Fruit fly (Drosophila melanogaster) whole organism, embryonic: ENCODE results near the gene CG1494.

Source experiments
- Atf3 ChIP-seq: fragments of 200-800 bp; sonication (Bioruptor generic); optimal IDR thresholded peaks from 3 replicates; lab custom pipeline; 2016; ENCODE audit warnings: missing biosample characterization, missing genetic modification characterization
- B-H2 ChIP-seq: fragments of 200-800 bp; sonication (Bioruptor generic); optimal IDR thresholded peaks from 2 replicates; lab custom pipeline; 2018; ENCODE audit warnings: missing biosample characterization, mild to moderate bottlenecking, missing genetic modification characterization
- Blimp-1 ChIP-seq: fragments of 200-800 bp; sonication (Bioruptor generic); optimal IDR thresholded peaks from 3 replicates; lab custom pipeline; 2018; ENCODE audit warnings: missing biosample characterization, missing genetic modification characterization, mild to moderate bottlenecking, moderate library complexity, missing genetic modification reagents
- CG10267 ChIP-seq: fragments of 200-800 bp; sonication (Bioruptor generic); optimal IDR thresholded peaks from 2 replicates; lab custom pipeline; 2018; ENCODE audit warnings: missing biosample characterization, mild to moderate bottlenecking, missing genetic modification characterization, moderate library complexity
- CG11093 ChIP-seq: fragments of 200-800 bp; sonication (Bioruptor generic); IDR thresholded peaks from 3 replicates; pipeline ENCODE4 v1.3.6; 2022; ENCODE audit warnings: missing biosample characterization, missing genetic modification characterization
- CG11456 ChIP-seq: fragments of 200-800 bp; sonication (Bioruptor generic); IDR thresholded peaks from 3 replicates; pipeline ENCODE4 v1.3.6; 2022; ENCODE audit warnings: missing biosample characterization, missing genetic modification characterization
- CG11723 ChIP-seq: fragments of 200-800 bp; sonication (Bioruptor generic); optimal IDR thresholded peaks from 2 replicates; lab custom pipeline; 2017; ENCODE audit warnings: missing biosample characterization, mild to moderate bottlenecking, missing genetic modification characterization
- CG14965 ChIP-seq: fragments of 200-800 bp; sonication (Bioruptor generic); optimal IDR thresholded peaks from 2 replicates; lab custom pipeline; 2016; ENCODE audit warnings: missing biosample characterization, missing genetic modification characterization, borderline replicate concordance
- CG16863 ChIP-seq: fragments of 200-800 bp; sonication (Bioruptor generic); optimal IDR thresholded peaks from 3 replicates; lab custom pipeline; 2016; ENCODE audit warnings: missing biosample characterization, missing genetic modification characterization
- CG17829 ChIP-seq: fragments of 200-800 bp; optimal IDR thresholded peaks from 2 replicates; lab custom pipeline; 2019; ENCODE audit warnings: missing biosample characterization, mild to moderate bottlenecking, missing genetic modification characterization, moderate library complexity
- CG18011 ChIP-seq: fragments of 200-800 bp; sonication (Bioruptor generic); optimal IDR thresholded peaks from 2 replicates; lab custom pipeline; 2017; ENCODE audit warnings: missing biosample characterization, missing genetic modification characterization, mild to moderate bottlenecking, moderate library complexity, missing genotype
- CG18599 ChIP-seq: fragments of 200-800 bp; sonication (Bioruptor generic); optimal IDR thresholded peaks from 3 replicates; lab custom pipeline; 2017; ENCODE audit warnings: missing biosample characterization, missing genetic modification characterization, mild to moderate bottlenecking, moderate library complexity, missing genetic modification reagents
- CG2120 ChIP-seq: fragments of 200-800 bp; sonication (Bioruptor generic); optimal IDR thresholded peaks from 3 replicates; lab custom pipeline; 2016; ENCODE audit warnings: missing biosample characterization, missing genetic modification characterization
- CG2889 ChIP-seq: fragments of 200-800 bp; sonication (Bioruptor generic); IDR thresholded peaks from 3 replicates; pipeline ENCODE4 v1.3.6; 2022; ENCODE audit warnings: missing biosample characterization, missing genetic modification characterization
- CG3065 ChIP-seq: fragments of 200-800 bp; sonication (Bioruptor generic); optimal IDR thresholded peaks from 2 replicates; lab custom pipeline; 2016; ENCODE audit warnings: missing biosample characterization, missing genetic modification characterization
- CG4282 ChIP-seq: fragments of 200-800 bp; sonication (Bioruptor generic); optimal IDR thresholded peaks from 2 replicates; lab custom pipeline; 2016; ENCODE audit warnings: missing biosample characterization, missing genetic modification characterization
- CG4617 ChIP-seq: fragments of 200-800 bp; sonication (Bioruptor generic); optimal IDR thresholded peaks from 3 replicates; lab custom pipeline; 2016; ENCODE audit warnings: missing biosample characterization, missing genetic modification characterization, borderline replicate concordance
- CG4820 ChIP-seq: fragments of 200-800 bp; sonication (Bioruptor generic); optimal IDR thresholded peaks from 3 replicates; lab custom pipeline; 2016; ENCODE audit warnings: missing biosample characterization, missing genetic modification characterization
- CG7987 ChIP-seq: fragments of 200-800 bp; sonication (Bioruptor generic); optimal IDR thresholded peaks from 2 replicates; lab custom pipeline; 2018; ENCODE audit warnings: missing biosample characterization, mild to moderate bottlenecking, missing genetic modification characterization, moderate library complexity
- CG8478 ChIP-seq: fragments of >200 bp; optimal IDR thresholded peaks from 2 replicates; lab custom pipeline; 2018
- CrebB ChIP-seq: fragments of 200-800 bp; sonication (Bioruptor generic); optimal IDR thresholded peaks from 3 replicates; lab custom pipeline; 2018; ENCODE audit warnings: missing biosample characterization, mild to moderate bottlenecking, missing genetic modification characterization
- Dek ChIP-seq: fragments of 200-800 bp; sonication (Bioruptor generic); optimal IDR thresholded peaks from 3 replicates; lab custom pipeline; 2019; ENCODE audit warnings: missing biosample characterization, mild to moderate bottlenecking, missing genetic modification characterization, moderate library complexity
- Dll ChIP-seq: fragments of 200-800 bp; sonication (Bioruptor generic); IDR thresholded peaks from 4 replicates; pipeline ENCODE4 v1.3.6; 2022; ENCODE audit warnings: missing biosample characterization, missing genetic modification characterization; ENCODE audit not compliant: partially characterized antibody
- Gug ChIP-seq: fragments of 200-800 bp; sonication (Bioruptor generic); IDR thresholded peaks from 4 replicates; pipeline ENCODE4 v1.3.6; 2022; ENCODE audit warnings: missing biosample characterization, missing genetic modification characterization
- H15 ChIP-seq: fragments of 200-800 bp; sonication (Bioruptor generic); IDR thresholded peaks from 3 replicates; pipeline ENCODE4 v1.3.6; 2022; ENCODE audit warnings: missing biosample characterization, missing genetic modification characterization
- Jarid2 ChIP-seq: fragments of 200-800 bp; sonication (Bioruptor generic); optimal IDR thresholded peaks from 3 replicates; lab custom pipeline; 2017; ENCODE audit warnings: mild to moderate bottlenecking, missing biosample characterization, missing genetic modification reagents, missing genetic modification characterization
- MBD-R2 ChIP-seq: fragments of 200-800 bp; sonication (Bioruptor generic); IDR thresholded peaks from 2 replicates; pipeline ENCODE4 v1.3.6; 2022; ENCODE audit warnings: missing biosample characterization, missing genetic modification characterization
- Med ChIP-seq: fragments of 200-800 bp; sonication (Bioruptor generic); peaks from one replicate; lab custom pipeline; 2016; ENCODE audit warnings: missing biosample characterization, missing genetic modification characterization, mild to moderate bottlenecking, inconsistent platforms, moderate library complexity
- NfI ChIP-seq: fragments of 200-800 bp; sonication (Bioruptor generic); optimal IDR thresholded peaks from 3 replicates; lab custom pipeline; 2018; ENCODE audit warnings: missing biosample characterization, mild to moderate bottlenecking, missing genetic modification characterization, moderate library complexity
- Oli ChIP-seq: fragments of 200-800 bp; sonication (Bioruptor generic); optimal IDR thresholded peaks from 2 replicates; lab custom pipeline; 2018; ENCODE audit warnings: missing biosample characterization, mild to moderate bottlenecking, missing genetic modification characterization, moderate library complexity
- Rx ChIP-seq: fragments of 200-800 bp; sonication (Bioruptor generic); IDR thresholded peaks from 2 replicates; pipeline ENCODE4 v1.3.6; 2022; ENCODE audit warnings: missing biosample characterization, missing genetic modification characterization
- Xrp1 ChIP-seq: fragments of 200-800 bp; sonication (Bioruptor generic); IDR thresholded peaks from 2 replicates; pipeline ENCODE4 v1.3.6; 2022; ENCODE audit warnings: missing biosample characterization, missing genetic modification characterization
- YL-1 ChIP-seq: fragments of 200-800 bp; sonication (Bioruptor generic); optimal IDR thresholded peaks from 3 replicates; lab custom pipeline; 2017; ENCODE audit warnings: missing biosample characterization, mild to moderate bottlenecking, missing genetic modification characterization
- dysf ChIP-seq: fragments of 200-800 bp; sonication (Bioruptor generic); IDR thresholded peaks from 3 replicates; pipeline ENCODE4 v1.3.6; 2022; ENCODE audit warnings: missing biosample characterization, missing genetic modification characterization
- nau ChIP-seq: fragments of 200-800 bp; sonication (Bioruptor generic); optimal IDR thresholded peaks from 3 replicates; lab custom pipeline; 2017; ENCODE audit warnings: missing biosample characterization, mild to moderate bottlenecking, missing genetic modification characterization, missing genetic modification reagents
- pan ChIP-seq, 4 experiments: fragments of >200 bp in 3 of 4; fragments of 200-800 bp in 1 of 4; sonication (Bioruptor generic) in 1 of 4; optimal IDR thresholded peaks in 3 of 4; IDR thresholded peaks in 1 of 4; 2 replicates each; pipeline versions ENCODE4 v1.3.6 to Lab custom; 2017 to 2022; ENCODE audit warnings: missing biosample characterization in 2 of 4, missing genetic modification characterization in 2 of 4, mixed read lengths in 1 of 4
- ro ChIP-seq: fragments of 200-800 bp; sonication (Bioruptor generic); IDR thresholded peaks from 2 replicates; pipeline ENCODE4 v1.3.6; 2022; ENCODE audit warnings: missing biosample characterization, missing genetic modification characterization
- row ChIP-seq: fragments of 200-800 bp; sonication (Bioruptor generic); IDR thresholded peaks from 3 replicates; pipeline ENCODE4 v1.3.6; 2022; ENCODE audit warnings: missing biosample characterization, missing genetic modification characterization
- trem ChIP-seq: fragments of 200-800 bp; optimal IDR thresholded peaks from 3 replicates; lab custom pipeline; 2019; ENCODE audit warnings: missing biosample characterization, mild to moderate bottlenecking, missing genetic modification characterization, moderate library complexity
- unpg ChIP-seq: fragments of 200-800 bp; sonication (Bioruptor generic); optimal IDR thresholded peaks from 3 replicates; lab custom pipeline; 2018; ENCODE audit warnings: missing biosample characterization, mild to moderate bottlenecking, missing genetic modification characterization, moderate library complexity

The CG1494 gene

dm6 chrX:21281039-21281911 lies 3.8 kb upstream of the CG1494 start, which contains the start of gene Mnr (continued):
- TF ChIP-seq CrebB (tag; lab: Kevin White, UChicago) (no peak), Atf3 (GFP tag; lab: Kevin White, UChicago) (no peak), CG3065 (GFP tag; lab: Kevin White, UChicago) (no peak), trem (tag; lab: Kevin White, UChicago) (no peak), nau (GFP tag; lab: Kevin White, UChicago) (no peak), CG4617 (GFP tag; lab: Kevin White, UChicago) (no peak), Rx (no peak), pan (optimal IDR thresholded peaks at IDR 0.05; lab: Kevin White, UChicago) (no peak), pan (GFP tag; optimal IDR thresholded peaks at IDR 0.05 in 1 of 2, IDR thresholded peaks at IDR 0.05 in 1 of 2) (peak in 1 of 2 experiments; percentile 56), dysf (0 out of 3 replicates have a peak, but pooled peaks have one; percentile 2), Jarid2 (GFP tag; lab: Kevin White, UChicago) (peak; percentile 80), Med (peak; percentile 75), CG16863 (no peak), CG2889 (GFP tag; lab: Robert Waterston, UW) (no peak), CG4820 (no peak), CG8478 (lab: Kevin White, UChicago) (peak; percentile 61), MBD-R2 (GFP tag; lab: Robert Waterston, UW) (no peak), Blimp-1 (GFP tag; lab: Kevin White, UChicago) (no peak), CG7987 (GFP tag; lab: Kevin White, UChicago) (peak; percentile 22), ro (GFP tag; lab: Robert Waterston, UW) (no peak), Gug (GFP tag; lab: Robert Waterston, UW) (no peak), unpg (GFP tag; lab: Kevin White, UChicago) (no peak), CG11456 (GFP tag; lab: Robert Waterston, UW) (0 out of 3 replicates have a peak, but pooled peaks have one; percentile 38), CG11093 (GFP tag; lab: Robert Waterston, UW) (no peak), CG2120 (no peak), CG18011 (no peak), YL-1 (GFP tag; lab: Kevin White, UChicago) (no peak), row (GFP tag; lab: Robert Waterston, UW) (no peak), CG14965 (GFP tag; lab: Kevin White, UChicago) (no peak), B-H2 (no peak), CG18599 (GFP tag; lab: Kevin White, UChicago) (no peak), Oli (tag; lab: Kevin White, UChicago) (no peak), CG11723 (GFP tag; lab: Kevin White, UChicago) (no peak), NfI (no peak), CG10267 (tag; lab: Kevin White, UChicago) (no peak), H15 (GFP tag; lab: Robert Waterston, UW) (no peak), Dll (GFP tag; lab: Robert Waterston, UW) (no peak), CG4282 (GFP tag; lab: Kevin White, UChicago) (no peak), Xrp1 (GFP tag; lab: Robert Waterston, UW) (no peak), CG17829 (tag; lab: Kevin White, UChicago) (no peak), Dek (tag; lab: Kevin White, UChicago) (no peak)
